Fruit fly (Drosophila melanogaster) whole organism, wandering third instar larva: ENCODE measurements around the gene Ac13E.

ENCODE experiments used
- Abd-B ChIP-seq: fragments of >200 bp; optimal IDR thresholded peaks from 2 replicates; lab custom pipeline; 2017; ENCODE audit warnings: missing biosample characterization, missing genetic modification characterization
- CG32264 ChIP-seq: fragments of 200-800 bp; sonication (Bioruptor generic); optimal IDR thresholded peaks from 2 replicates; lab custom pipeline; 2016; ENCODE audit warnings: missing biosample characterization, missing genetic modification characterization
- Dif ChIP-seq: fragments of 200-275, 200-300 bp; sonication (Bioruptor generic); optimal IDR thresholded peaks from 2 replicates; lab custom pipeline; 2018; ENCODE audit warnings: missing biosample characterization, missing genetic modification characterization; ENCODE audit not compliant: partially characterized antibody
- HLH106 ChIP-seq: fragments of 200-800 bp; optimal IDR thresholded peaks from 3 replicates; lab custom pipeline; 2019; ENCODE audit warnings: missing biosample characterization, mild to moderate bottlenecking, missing genetic modification characterization, moderate library complexity
- Hnf4 ChIP-seq: fragments of 200-800 bp; sonication (Bioruptor generic); optimal IDR thresholded peaks from 2 replicates; lab custom pipeline; 2016; ENCODE audit warnings: missing biosample characterization, mild to moderate bottlenecking, missing genetic modification characterization
- Hr83 ChIP-seq: fragments of 200-300 bp; sonication (Bioruptor generic); optimal IDR thresholded peaks from 2 replicates; lab custom pipeline; 2016; ENCODE audit warnings: missing biosample characterization, mild to moderate bottlenecking, missing genetic modification characterization, moderate library complexity; ENCODE audit not compliant: poor library complexity, severe bottlenecking
- Jra ChIP-seq: sonication (Bioruptor generic); optimal IDR thresholded peaks from 2 replicates; lab custom pipeline; 2016; ENCODE audit warnings: missing biosample characterization, missing genetic modification characterization
- Myc ChIP-seq: fragments of >200 bp; optimal IDR thresholded peaks from 2 replicates; lab custom pipeline; 2017
- N ChIP-seq: fragments of >200 bp; optimal IDR thresholded peaks from 2 replicates; lab custom pipeline; 2018; ENCODE audit warnings: missing biosample characterization, missing external identifiers, missing genetic modification characterization
- OdsH ChIP-seq: fragments of 200-800 bp; sonication (Bioruptor generic); optimal IDR thresholded peaks from 2 replicates; lab custom pipeline; 2016; ENCODE audit warnings: missing biosample characterization, mild to moderate bottlenecking, missing genetic modification characterization
- Rel ChIP-seq, 2 experiments: fragments of 200-800 bp; sonication (Bioruptor generic) in 1 of 2; optimal IDR thresholded peaks; 2 replicates in 1 of 2; 3 replicates in 1 of 2; lab custom pipeline; 2016 to 2019; ENCODE audit warnings: mild to moderate bottlenecking in 2 of 2, missing biosample characterization in 2 of 2, missing genetic modification characterization in 2 of 2, moderate library complexity in 1 of 2
- Sp1 ChIP-seq: fragments of 200-800 bp; sonication (Bioruptor generic); optimal IDR thresholded peaks from 3 replicates; lab custom pipeline; 2019; ENCODE audit warnings: missing biosample characterization, mild to moderate bottlenecking, missing genetic modification characterization, moderate library complexity
- Vsx2 ChIP-seq: fragments of 200-300, 225-300 bp; sonication (Bioruptor generic); optimal IDR thresholded peaks from 2 replicates; lab custom pipeline; 2018; ENCODE audit warnings: missing biosample characterization, missing genetic modification characterization; ENCODE audit not compliant: partially characterized antibody
- br ChIP-seq: fragments of 200-800 bp; sonication (Bioruptor generic); optimal IDR thresholded peaks from 2 replicates; lab custom pipeline; 2016; ENCODE audit warnings: missing biosample characterization, missing genetic modification characterization
- brk ChIP-seq: fragments of 200-800 bp; sonication (Bioruptor generic); optimal IDR thresholded peaks from 2 replicates; lab custom pipeline; 2016; ENCODE audit warnings: missing biosample characterization, mild to moderate bottlenecking, missing genetic modification characterization
- dl ChIP-seq, 2 experiments: fragments of 175-275, 200-275 bp in 1 of 2; fragments of 200-275 bp in 1 of 2; sonication (Bioruptor generic); optimal IDR thresholded peaks; lab custom pipeline; 2018; ENCODE audit warnings: mild to moderate bottlenecking in 2 of 2, missing biosample characterization in 2 of 2, missing genetic modification characterization in 2 of 2, moderate library complexity in 2 of 2; ENCODE audit not compliant: partially characterized antibody in 2 of 2, insufficient read depth in 1 of 2
- dmrt93B ChIP-seq: fragments of 200-800 bp; sonication (Bioruptor generic); optimal IDR thresholded peaks from 2 replicates; lab custom pipeline; 2018; ENCODE audit warnings: missing biosample characterization, mild to moderate bottlenecking, missing genetic modification characterization
- dsf ChIP-seq: sonication (Bioruptor generic); optimal IDR thresholded peaks from 2 replicates; lab custom pipeline; 2016; ENCODE audit warnings: missing biosample characterization, missing genetic modification characterization, borderline replicate concordance
- ey ChIP-seq: fragments of 200-800 bp; sonication (Bioruptor generic); optimal IDR thresholded peaks from 2 replicates; lab custom pipeline; 2016; ENCODE audit warnings: missing biosample characterization, missing genetic modification characterization
- foxo ChIP-seq, 2 experiments: fragments of 200-800 bp; sonication (Bioruptor generic); optimal IDR thresholded peaks; 2 replicates in 1 of 2; 3 replicates in 1 of 2; lab custom pipeline; 2016 to 2017; ENCODE audit warnings: missing biosample characterization in 2 of 2, missing genetic modification characterization in 2 of 2
- fru ChIP-seq: fragments of 200-800 bp; sonication (Bioruptor generic); optimal IDR thresholded peaks from 3 replicates; lab custom pipeline; 2016; ENCODE audit warnings: missing biosample characterization, mild to moderate bottlenecking, missing genetic modification characterization
- h ChIP-seq: fragments of 200-800 bp; sonication (Bioruptor generic); optimal IDR thresholded peaks from 3 replicates; lab custom pipeline; 2016; ENCODE audit warnings: missing biosample characterization, mild to moderate bottlenecking, missing genetic modification characterization
- jim ChIP-seq: fragments of 175-275, 200-325 bp; sonication (Bioruptor generic); optimal IDR thresholded peaks from 2 replicates; lab custom pipeline; 2016; ENCODE audit warnings: missing biosample characterization, mild to moderate bottlenecking, missing genetic modification characterization
- lola ChIP-seq: fragments of >200 bp; optimal IDR thresholded peaks from 2 replicates; lab custom pipeline; 2017; ENCODE audit warnings: missing biosample characterization, missing genetic modification characterization
- pan ChIP-seq: fragments of >200 bp; optimal IDR thresholded peaks from 2 replicates; lab custom pipeline; 2017
- psq ChIP-seq: fragments of 200-800 bp; sonication (Bioruptor generic); optimal IDR thresholded peaks from 3 replicates; lab custom pipeline; 2017; ENCODE audit warnings: missing biosample characterization, mild to moderate bottlenecking, missing genetic modification characterization, moderate library complexity
- rgr ChIP-seq: fragments of 200-800 bp; sonication (Bioruptor generic); optimal IDR thresholded peaks from 3 replicates; lab custom pipeline; 2016; ENCODE audit warnings: missing biosample characterization, mild to moderate bottlenecking, missing genetic modification characterization
- sage ChIP-seq: fragments of 200-800 bp; sonication (Bioruptor generic); optimal IDR thresholded peaks from 2 replicates; lab custom pipeline; 2016; ENCODE audit warnings: missing biosample characterization, mild to moderate bottlenecking, missing genetic modification characterization
- sv ChIP-seq: fragments of 200-800 bp; sonication (Bioruptor generic); optimal IDR thresholded peaks from 3 replicates; lab custom pipeline; 2016; ENCODE audit warnings: missing biosample characterization, missing genetic modification characterization
- tai ChIP-seq: sonication (Bioruptor generic); optimal IDR thresholded peaks from 2 replicates; lab custom pipeline; 2016; ENCODE audit warnings: missing biosample characterization, missing genetic modification characterization
- usp ChIP-seq: fragments of >200 bp; optimal IDR thresholded peaks from 2 replicates; lab custom pipeline; 2017; ENCODE audit warnings: missing biosample characterization, missing genetic modification characterization
- woc ChIP-seq: sonication (Bioruptor generic); optimal IDR thresholded peaks from 2 replicates; lab custom pipeline; 2016; ENCODE audit warnings: missing biosample characterization, mild to moderate bottlenecking, missing genetic modification characterization

The Ac13E gene

dm6 chrX:15599697-15600096 lies 45.6 kb upstream of the Ac13E start:
- TF ChIP-seq dsf (GFP tag; lab: Kevin White, UChicago): no peak
- no peak for TF ChIP-seq tai (GFP tag; lab: Kevin White, UChicago)
- peak; percentile 24 for TF ChIP-seq h (GFP tag; lab: Kevin White, UChicago)
- TF ChIP-seq psq: no peak
- TF ChIP-seq ey (GFP tag; lab: Kevin White, UChicago): peak; percentile 7
- TF ChIP-seq lola (GFP tag; lab: Kevin White, UChicago): no peak
- no peak for TF ChIP-seq br (GFP tag; lab: Kevin White, UChicago)
- no peak for TF ChIP-seq rgr (GFP tag; lab: Kevin White, UChicago)
- peak in 1 of 2 experiments; percentile 22 for TF ChIP-seq foxo (GFP tag; optimal IDR thresholded peaks at IDR 0.05; lab: Kevin White, UChicago)
- no peak for TF ChIP-seq Abd-B
- no peak for TF ChIP-seq Jra
- TF ChIP-seq Hnf4 (GFP tag; lab: Kevin White, UChicago): no peak
- peak; percentile 4 for TF ChIP-seq fru
- no peak for TF ChIP-seq Dif (GFP tag; lab: Kevin White, UChicago)
- peak; percentile 36 for TF ChIP-seq HLH106 (tag; lab: Kevin White, UChicago)

dm6 chrX:15594230-15594857 lies 40.3 kb upstream of the Ac13E start:
- TF ChIP-seq rgr (GFP tag; lab: Kevin White, UChicago) (peak; percentile 19), CG32264 (GFP tag; lab: Kevin White, UChicago) (no peak), brk (GFP tag; lab: Kevin White, UChicago) (peak; percentile 28), pan (no peak), tai (GFP tag; lab: Kevin White, UChicago) (no peak), HLH106 (tag; lab: Kevin White, UChicago) (peak; percentile 27), Myc (lab: Kevin White, UChicago) (peak; percentile 68), Jra (no peak), lola (GFP tag; lab: Kevin White, UChicago) (no peak), h (GFP tag; lab: Kevin White, UChicago) (peak; percentile 13), br (GFP tag; lab: Kevin White, UChicago) (no peak), foxo (GFP tag; optimal IDR thresholded peaks at IDR 0.05; lab: Kevin White, UChicago) (peak in 1 of 2 experiments; percentile 20), usp (no peak), Hnf4 (GFP tag; lab: Kevin White, UChicago) (peak; percentile 32), sv (no peak), sage (GFP tag; lab: Kevin White, UChicago) (no peak), Dif (GFP tag; lab: Kevin White, UChicago) (no peak)

- TF ChIP-seq Hnf4 (GFP tag; lab: Kevin White, UChicago) (no peak), Myc (lab: Kevin White, UChicago) (peak; percentile 60), tai (GFP tag; lab: Kevin White, UChicago) (no peak), sage (GFP tag; lab: Kevin White, UChicago) (no peak), Vsx2 (no peak), jim (no peak), br (GFP tag; lab: Kevin White, UChicago) (peak; percentile 20), dsf (GFP tag; lab: Kevin White, UChicago) (no peak), pan (no peak), Rel (GFP tag; optimal IDR thresholded peaks at IDR 0.05; lab: Kevin White, UChicago) (no peak), Rel (tag; optimal IDR thresholded peaks at IDR 0.05; lab: Kevin White, UChicago) (no peak), woc (peak; percentile 31), Jra (no peak), CG32264 (GFP tag; lab: Kevin White, UChicago) (no peak), dl (GFP tag; optimal IDR thresholded peaks at IDR 0.05; lab: Kevin White, UChicago; ENCODE audit: insufficient read depth in 1 of 2, partially characterized antibody in 2 of 2) (peak; percentile 40 to 90), HLH106 (tag; lab: Kevin White, UChicago) (peak; percentile 40), dmrt93B (no peak), Dif (GFP tag; lab: Kevin White, UChicago) (peak; percentile 81), foxo (GFP tag; optimal IDR thresholded peaks at IDR 0.05; lab: Kevin White, UChicago) (no peak), lola (GFP tag; lab: Kevin White, UChicago) (no peak), OdsH (peak; percentile 14), Hr83 (GFP tag; lab: Kevin White, UChicago) (peak; percentile 5), N (GFP tag; lab: Kevin White, UChicago) (no peak), Abd-B (no peak), ey (GFP tag; lab: Kevin White, UChicago) (no peak), Sp1 (GFP tag; lab: Kevin White, UChicago) (peak; percentile 44), psq (peak; percentile 15), usp (no peak)
Observed at dm6 chrX:15593477-15594229, 39.6 kb upstream of the Ac13E start, which contains the start of gene Chsy. Gene Chsy (minus strand): TSS chrX:15593534.
